Worm (Caenorhabditis elegans): ENCODE measurements around the gene srh-218.

ce11 chrV:15444188-15444587 is 49.6 kb upstream of the srh-218 start, which contains the start of gene T26H5.11:
- no peak for TF ChIP-seq cog-1 (tag; optimal IDR thresholded peaks at IDR 0.05)
- no peak for TF ChIP-seq flt-1 (GFP tag; IDR thresholded peaks at IDR 0.05)
- TF ChIP-seq T22C8.4 (GFP tag; IDR thresholded peaks at IDR 0.05): no peak
